Worm (Caenorhabditis elegans): ENCODE data around the gene F23D12.7.

F23D12.7 gene

ce11 chrX:14469284-14469683, 15.6 kb upstream of the F23D12.7 start, which contains the start of gene M163.9:
TSS of gene M163.9 (plus strand) at chrX:14469584.
- TF ChIP-seq tag-97 (GFP tag; IDR thresholded peaks at IDR 0.05), result no peak
- no peak for TF ChIP-seq pha-4 (GFP tag; IDR thresholded peaks at IDR 0.05)
- no peak for TF ChIP-seq pha-4 (tag; optimal IDR thresholded peaks at IDR 0.05)
- TF ChIP-seq ctbp-1 (GFP tag; IDR thresholded peaks at IDR 0.05), result no peak
- no peak for TF ChIP-seq ceh-82 (tag; optimal IDR thresholded peaks at IDR 0.05)
- TF ChIP-seq lin-29 (GFP tag; IDR thresholded peaks at IDR 0.05), result no peak
- no peak for TF ChIP-seq nhr-42 (GFP tag; IDR thresholded peaks at IDR 0.05)
- no peak for TF ChIP-seq zip-11 (GFP tag; IDR thresholded peaks at IDR 0.05)
- no peak for TF ChIP-seq nhr-48 (tag; optimal IDR thresholded peaks at IDR 0.05)
- no peak for TF ChIP-seq fos-1 (tag; optimal IDR thresholded peaks at IDR 0.05)
- no peak for TF ChIP-seq F44E2.7 (GFP tag; IDR thresholded peaks at IDR 0.05)
- TF ChIP-seq Y5F2A.4 (GFP tag; optimal IDR thresholded peaks at IDR 0.05), result no peak

- no peak for TF ChIP-seq F37D6.2 (tag; optimal IDR thresholded peaks at IDR 0.05)
- TF ChIP-seq ceh-44 (GFP tag; IDR thresholded peaks at IDR 0.05), result no peak
- TF ChIP-seq fkh-10 (GFP tag; optimal IDR thresholded peaks at IDR 0.05), result no peak
- no peak for TF ChIP-seq nhr-28 (tag; optimal IDR thresholded peaks at IDR 0.05)
- TF ChIP-seq ces-1 (GFP tag; optimal IDR thresholded peaks at IDR 0.05), result no peak
- no peak for TF ChIP-seq ceh-62 (tag; optimal IDR thresholded peaks at IDR 0.05)
- no peak for TF ChIP-seq F44E2.7 (GFP tag; IDR thresholded peaks at IDR 0.05)
- TF ChIP-seq F26F4.8 (GFP tag; conservative IDR thresholded peaks at IDR 0.05), result no peak
- TF ChIP-seq arid-1 (GFP tag; conservative IDR thresholded peaks at IDR 0.05), result no peak
- no peak for TF ChIP-seq zfp-3 (GFP tag; conservative IDR thresholded peaks at IDR 0.05)
- no peak for TF ChIP-seq zip-11 (GFP tag; IDR thresholded peaks at IDR 0.05)
- TF ChIP-seq hmg-1.1 (GFP tag; IDR thresholded peaks at IDR 0.05), result no peak
Measured at ce11 chrX:14466532-14466931, 12.9 kb upstream of the F23D12.7 start, which contains the start of gene M163.21. TSS of gene M163.21 (plus strand) at chrX:14466832.

- TF ChIP-seq ceh-32 (tag; optimal IDR thresholded peaks at IDR 0.05; ENCODE audit: poor library complexity) (no peak), R02D3.7 (tag; optimal IDR thresholded peaks at IDR 0.05) (no peak), dmd-9 (GFP tag; IDR thresholded peaks at IDR 0.05) (no peak), ZK546.5 (tag; optimal IDR thresholded peaks at IDR 0.05) (no peak), Y48G9A.11 (GFP tag; IDR thresholded peaks at IDR 0.05) (no peak), daf-16 (GFP tag; optimal IDR thresholded peaks at IDR 0.05) (no peak), daf-16 (tag; optimal IDR thresholded peaks at IDR 0.05) (no peak), Y5F2A.4 (GFP tag; optimal IDR thresholded peaks at IDR 0.05) (no peak), T26A8.4 (GFP tag; IDR thresholded peaks at IDR 0.05) (no peak), ceh-44 (GFP tag; IDR thresholded peaks at IDR 0.05) (no peak), nhr-102 (tag; optimal IDR thresholded peaks at IDR 0.05) (no peak), nhr-6 (tag; optimal IDR thresholded peaks at IDR 0.05) (no peak), egl-43 (GFP tag; IDR thresholded peaks at IDR 0.05) (no peak)
Measured at ce11 chrX:14465593-14465992, 12.0 kb upstream of the F23D12.7 start, which contains the start of gene M163.22. TSS of gene M163.22 (plus strand) at chrX:14465893.

- TF ChIP-seq nhr-76 (tag; optimal IDR thresholded peaks at IDR 0.05) (no peak), attf-4 (tag; optimal IDR thresholded peaks at IDR 0.05) (no peak), dmd-9 (GFP tag; IDR thresholded peaks at IDR 0.05) (no peak), egl-43 (GFP tag; IDR thresholded peaks at IDR 0.05) (no peak), nhr-41 (GFP tag; IDR thresholded peaks at IDR 0.05) (no peak), ceh-20 (GFP tag; IDR thresholded peaks at IDR 0.05) (no peak), ceh-28 (tag; optimal IDR thresholded peaks at IDR 0.05) (no peak), arid-1 (GFP tag; conservative IDR thresholded peaks at IDR 0.05) (no peak), zip-11 (GFP tag; IDR thresholded peaks at IDR 0.05) (no peak), lsy-2 (tag; optimal IDR thresholded peaks at IDR 0.05) (no peak)
Measured at ce11 chrX:14464513-14464912, 10.9 kb upstream of the F23D12.7 start, which contains the start of gene M163.7. TSS of gene M163.7 (plus strand) at chrX:14464813.
